Fruit fly (Drosophila melanogaster): ENCODE measurements around the gene tipE.

Gene tipE

dm6 chr3L:4221792-4222191 is 33.5 kb downstream of the tipE start:
- no peak for TF ChIP-seq CG17801 (GFP tag; optimal IDR thresholded peaks at IDR 0.05; ENCODE audit: partially characterized antibody)

- no peak for TF ChIP-seq CG17801 (GFP tag; optimal IDR thresholded peaks at IDR 0.05; ENCODE audit: partially characterized antibody)
These were observed 37.6 kb downstream of the tipE start for dm6 chr3L:4225647-4226470.

dm6 chr3L:4227164-4227563 is 38.9 kb downstream of the tipE start, which contains the start of gene CG46460:
Gene CG46460, minus strand, starts transcription at chr3L:4227302.
- TF ChIP-seq CG17801 (GFP tag; optimal IDR thresholded peaks at IDR 0.05; ENCODE audit: partially characterized antibody), result no peak

- peak; percentile 57 for TF ChIP-seq CG17801 (GFP tag; optimal IDR thresholded peaks at IDR 0.05; ENCODE audit: partially characterized antibody)
These were observed 40.0 kb downstream of the tipE start for dm6 chr3L:4228187-4228836.

dm6 chr3L:4229365-4229967 is 41.2 kb downstream of the tipE start:
- TF ChIP-seq CG17801 (GFP tag; optimal IDR thresholded peaks at IDR 0.05; ENCODE audit: partially characterized antibody), result no peak

dm6 chr3L:4230357-4230901 is 42.1 kb downstream of the tipE start:
- peak; percentile 46 for TF ChIP-seq CG17801 (GFP tag; optimal IDR thresholded peaks at IDR 0.05; ENCODE audit: partially characterized antibody)

- no peak for TF ChIP-seq CG17801 (GFP tag; optimal IDR thresholded peaks at IDR 0.05; ENCODE audit: partially characterized antibody)
These were observed 43.2 kb downstream of the tipE start for dm6 chr3L:4231401-4232014.

- TF ChIP-seq CG17801 (GFP tag; optimal IDR thresholded peaks at IDR 0.05; ENCODE audit: partially characterized antibody), result peak; percentile 2
These were observed 43.9 kb downstream of the tipE start for dm6 chr3L:4232227-4232626.

dm6 chr3L:4232724-4233367 is 44.5 kb downstream of the tipE start:
- TF ChIP-seq CG17801 (GFP tag; optimal IDR thresholded peaks at IDR 0.05; ENCODE audit: partially characterized antibody), result no peak

- no peak for TF ChIP-seq CG17801 (GFP tag; optimal IDR thresholded peaks at IDR 0.05; ENCODE audit: partially characterized antibody)
These were observed 45.4 kb downstream of the tipE start for dm6 chr3L:4233603-4234277.

- no peak for TF ChIP-seq CG17801 (GFP tag; optimal IDR thresholded peaks at IDR 0.05; ENCODE audit: partially characterized antibody)
These were observed 47.8 kb downstream of the tipE start, which contains the start of gene ImpL2 for dm6 chr3L:4236097-4236572. Gene ImpL2, minus strand, starts transcription at chr3L:4236147.

- no peak for TF ChIP-seq CG17801 (GFP tag; optimal IDR thresholded peaks at IDR 0.05; ENCODE audit: partially characterized antibody)
These were observed 49.9 kb downstream of the tipE start for dm6 chr3L:4238195-4238594.

- TF ChIP-seq CG17801 (GFP tag; optimal IDR thresholded peaks at IDR 0.05; ENCODE audit: partially characterized antibody), result peak; percentile 83
These were observed 51.4 kb downstream of the tipE start, which contains the start of gene Sqor for dm6 chr3L:4239442-4240322. Gene Sqor, plus strand, starts transcription at chr3L:4240173.

Data from ovary, adult (tissue).